Worm (Caenorhabditis elegans): ENCODE measurements around the gene nlp-61.

Gene nlp-61

DNA sequence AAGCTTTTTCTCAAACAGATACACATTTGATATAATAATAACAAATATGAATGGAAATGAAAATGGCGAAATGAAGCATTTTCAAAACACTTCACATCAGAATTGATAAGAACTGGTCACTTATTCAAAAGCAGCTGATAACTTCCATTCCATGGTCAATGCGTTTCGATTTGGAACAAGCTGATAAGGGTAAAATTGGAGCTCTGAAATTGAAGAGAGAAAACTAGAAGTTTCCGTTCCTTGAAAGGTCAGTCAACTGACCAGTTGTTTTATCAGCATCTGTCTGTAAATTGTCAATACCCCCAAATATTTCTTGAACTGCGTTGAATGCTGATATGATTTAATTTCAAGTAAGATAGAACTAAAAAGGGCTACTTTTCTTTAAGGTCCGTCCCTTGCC, 24.9 kb downstream of the nlp-61 start:
- TF ChIP-seq elt-2 (tag; optimal IDR thresholded peaks at IDR 0.05) (peak; percentile 39), mdl-1 (tag; optimal IDR thresholded peaks at IDR 0.05) (no peak), pqm-1 (tag; optimal IDR thresholded peaks at IDR 0.05) (peak; percentile 24), pha-4 (tag; optimal IDR thresholded peaks at IDR 0.05) (peak; percentile 22), egl-5 (tag; optimal IDR thresholded peaks at IDR 0.05) (no peak)

DNA sequence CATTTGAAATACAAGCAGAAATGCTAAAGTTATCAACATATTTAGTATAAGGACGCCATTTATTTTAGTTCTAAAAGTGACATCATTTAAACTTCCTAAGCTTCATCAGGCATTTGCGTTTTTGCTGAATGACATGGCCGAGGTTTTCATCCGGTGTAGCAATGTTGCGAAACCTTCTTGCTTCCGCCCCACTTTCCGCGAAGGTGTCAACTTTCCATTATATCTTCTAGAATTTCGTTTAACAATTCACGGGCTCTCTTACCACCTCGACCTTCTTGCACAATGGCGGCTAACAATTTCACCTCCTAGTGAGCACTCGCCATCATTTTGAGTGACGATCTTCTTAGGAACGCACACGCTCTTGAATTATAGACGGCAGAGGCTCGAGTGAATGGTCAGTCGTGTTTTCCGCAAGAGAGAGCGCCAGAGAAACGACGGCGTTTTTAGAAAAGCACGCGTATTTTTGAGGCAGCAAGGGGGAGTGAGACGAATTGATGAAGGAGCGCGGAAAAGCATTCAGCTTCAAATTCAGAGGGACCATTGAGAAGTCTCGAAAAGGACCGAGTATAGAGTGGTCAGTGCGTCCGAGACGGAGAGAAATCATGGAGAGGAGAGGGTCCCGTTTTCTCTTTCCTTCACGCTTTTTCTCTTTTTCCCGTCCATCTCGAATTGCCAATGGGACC, 26.4 kb downstream of the nlp-61 start:
- no peak for TF ChIP-seq jun-1 (tag; optimal IDR thresholded peaks at IDR 0.05)
- no peak for TF ChIP-seq pha-4 (tag; optimal IDR thresholded peaks at IDR 0.05)
- no peak for TF ChIP-seq mml-1 (tag; optimal IDR thresholded peaks at IDR 0.05)
- no peak for TF ChIP-seq nhr-25 (tag; optimal IDR thresholded peaks at IDR 0.05)
- no peak for TF ChIP-seq sea-2 (GFP tag; optimal IDR thresholded peaks at IDR 0.05)
- peak; percentile 50 for TF ChIP-seq lin-39 (tag; optimal IDR thresholded peaks at IDR 0.05)
- no peak for TF ChIP-seq nhr-28 (tag; optimal IDR thresholded peaks at IDR 0.05)
- no peak for TF ChIP-seq egl-5 (tag; optimal IDR thresholded peaks at IDR 0.05)
- peak; percentile 19 for TF ChIP-seq hmg-11 (tag; optimal IDR thresholded peaks at IDR 0.05)
- no peak for TF ChIP-seq elt-3 (tag; optimal IDR thresholded peaks at IDR 0.05)
- TF ChIP-seq elt-2 (tag; optimal IDR thresholded peaks at IDR 0.05) = no peak
- no peak for TF ChIP-seq skn-1 (tag; optimal IDR thresholded peaks at IDR 0.05)
- no peak for TF ChIP-seq fkh-10 (GFP tag; optimal IDR thresholded peaks at IDR 0.05)
- TF ChIP-seq zag-1 (tag; optimal IDR thresholded peaks at IDR 0.05) = no peak
- TF ChIP-seq nhr-11 (tag; optimal IDR thresholded peaks at IDR 0.05) = no peak
- no peak for TF ChIP-seq ama-1 (optimal IDR thresholded peaks at IDR 0.05)
- no peak for TF ChIP-seq daf-12 (tag; optimal IDR thresholded peaks at IDR 0.05)
- TF ChIP-seq nhr-77 (tag; optimal IDR thresholded peaks at IDR 0.05) = no peak
- TF ChIP-seq lin-15B (tag; optimal IDR thresholded peaks at IDR 0.05) = no peak
- no peak for TF ChIP-seq snpc-4 (tag; optimal IDR thresholded peaks at IDR 0.05)
- TF ChIP-seq nfya-1 (tag; optimal IDR thresholded peaks at IDR 0.05; ENCODE audit: insufficient read depth) = peak; percentile 73
- TF ChIP-seq nhr-12 (tag; optimal IDR thresholded peaks at IDR 0.05) = no peak
- no peak for TF ChIP-seq R02D3.7 (tag; optimal IDR thresholded peaks at IDR 0.05)
- peak; percentile 28 for TF ChIP-seq mdl-1 (tag; optimal IDR thresholded peaks at IDR 0.05)
- TF ChIP-seq fkh-2 (tag; optimal IDR thresholded peaks at IDR 0.05) = no peak

DNA sequence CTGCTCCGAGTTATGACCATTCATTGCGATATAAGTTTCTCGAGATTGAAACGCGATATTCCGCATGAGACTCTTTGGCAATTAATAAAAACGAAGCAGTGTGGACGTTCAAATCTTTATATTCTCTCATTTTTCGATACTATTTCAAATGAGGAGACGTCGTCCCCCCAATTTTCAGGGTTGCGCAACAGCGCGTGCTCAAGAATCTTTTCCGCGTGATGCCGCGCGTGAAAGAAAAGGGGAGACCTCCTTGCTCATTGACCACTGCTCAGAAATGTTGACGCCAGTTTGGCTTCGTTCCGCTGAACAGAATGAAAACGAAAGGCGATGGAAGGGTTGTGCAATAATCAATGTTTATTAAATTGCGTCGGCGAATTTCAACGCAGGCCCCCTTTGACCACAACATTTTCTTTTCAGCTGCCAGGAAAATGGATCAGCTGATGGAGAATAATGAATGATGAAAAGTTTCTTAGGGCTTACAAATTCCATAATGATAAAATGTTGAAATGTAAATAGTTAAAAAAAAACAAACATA, 28.1 kb downstream of the nlp-61 start:
- TF ChIP-seq nhr-11 (tag; optimal IDR thresholded peaks at IDR 0.05) = no peak
- peak; percentile 42 for TF ChIP-seq nfya-1 (tag; optimal IDR thresholded peaks at IDR 0.05; ENCODE audit: insufficient read depth)
- TF ChIP-seq elt-2 (tag; optimal IDR thresholded peaks at IDR 0.05) = no peak
- TF ChIP-seq lin-15B (tag; optimal IDR thresholded peaks at IDR 0.05) = no peak
- TF ChIP-seq egl-27 (tag; optimal IDR thresholded peaks at IDR 0.05) = no peak

DNA sequence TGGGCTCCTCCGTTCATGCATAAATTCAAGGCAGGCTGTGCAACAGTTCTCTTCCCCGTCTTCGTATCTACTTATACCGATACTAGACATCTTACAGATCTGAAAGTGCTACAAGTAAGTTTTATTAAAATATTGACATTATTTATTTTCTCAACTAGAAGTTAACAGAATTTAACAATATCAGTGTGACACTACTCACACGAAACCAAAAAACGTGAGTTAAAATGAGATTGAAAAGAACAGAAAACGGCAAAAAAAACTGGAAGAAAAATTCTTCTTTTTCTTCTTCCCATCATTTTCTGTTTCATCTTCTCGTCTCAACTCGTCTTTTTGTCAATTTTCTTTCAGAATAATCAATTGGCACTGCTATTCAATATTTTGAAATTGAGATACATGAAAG, 29.4 kb downstream of the nlp-61 start, which contains the start of gene F27D9.12:
F27D9.12 (minus strand) TSS at position 101 of the 400 bp plus-strand sequence.
- TF ChIP-seq lsy-12 (tag; optimal IDR thresholded peaks at IDR 0.05) = no peak
- no peak for TF ChIP-seq nhr-11 (tag; optimal IDR thresholded peaks at IDR 0.05)
- no peak for TF ChIP-seq nfya-1 (tag; optimal IDR thresholded peaks at IDR 0.05; ENCODE audit: insufficient read depth)
- no peak for TF ChIP-seq ceh-16 (tag; optimal IDR thresholded peaks at IDR 0.05)
- no peak for TF ChIP-seq R02D3.7 (tag; optimal IDR thresholded peaks at IDR 0.05)
- TF ChIP-seq pqm-1 (tag; optimal IDR thresholded peaks at IDR 0.05) = no peak
- TF ChIP-seq nhr-237 (tag; optimal IDR thresholded peaks at IDR 0.05) = no peak
- no peak for TF ChIP-seq nhr-76 (tag; optimal IDR thresholded peaks at IDR 0.05)
- no peak for TF ChIP-seq hmg-11 (tag; optimal IDR thresholded peaks at IDR 0.05)

DNA sequence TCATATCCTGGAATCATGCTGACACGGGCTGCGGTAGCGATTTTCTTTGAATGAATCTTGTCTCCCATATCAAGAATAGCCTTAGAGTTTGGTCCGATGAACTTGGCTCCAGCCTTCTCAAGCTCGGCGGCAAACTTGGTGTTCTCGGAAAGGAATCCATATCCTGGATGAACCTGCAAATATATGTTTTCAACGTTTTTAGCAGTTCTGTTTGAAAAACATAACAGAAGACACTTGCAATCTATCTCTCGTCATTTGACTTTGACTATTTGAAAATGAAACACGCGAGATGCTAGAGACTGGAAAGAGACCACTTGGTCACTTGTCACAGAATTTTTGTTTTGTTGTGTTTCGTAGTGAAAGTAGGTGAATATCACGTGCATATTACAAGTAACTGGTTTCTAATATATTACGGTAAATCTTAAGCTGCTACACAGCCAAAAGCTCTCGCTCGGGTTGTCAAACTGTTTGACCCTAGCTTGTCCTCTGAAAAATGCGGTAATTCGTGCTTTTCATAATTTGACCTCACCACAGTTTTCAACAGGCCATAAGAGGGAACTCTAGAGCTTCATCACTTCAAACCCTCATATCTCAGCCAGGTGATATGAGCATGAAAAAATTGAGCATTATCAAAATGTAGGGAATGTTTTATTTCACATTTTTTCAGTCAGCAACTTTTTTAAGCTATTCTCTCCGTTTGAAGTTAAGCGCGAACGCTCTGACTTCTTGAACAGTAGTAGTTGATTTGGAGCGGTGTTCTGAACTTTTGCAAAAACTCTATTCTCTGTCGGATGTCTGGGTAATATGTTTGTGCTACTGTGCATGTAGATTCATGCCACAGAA, 32.4 kb downstream of the nlp-61 start:
- TF ChIP-seq ceh-28 (tag; optimal IDR thresholded peaks at IDR 0.05) = no peak
- TF ChIP-seq egl-27 (tag; optimal IDR thresholded peaks at IDR 0.05) = no peak
- TF ChIP-seq nfya-1 (tag; optimal IDR thresholded peaks at IDR 0.05; ENCODE audit: insufficient read depth) = peak; percentile 10
- TF ChIP-seq nhr-12 (tag; optimal IDR thresholded peaks at IDR 0.05) = no peak
- no peak for TF ChIP-seq pha-4 (tag; optimal IDR thresholded peaks at IDR 0.05)
- TF ChIP-seq daf-12 (tag; optimal IDR thresholded peaks at IDR 0.05) = no peak
- no peak for TF ChIP-seq aly-2 (tag; optimal IDR thresholded peaks at IDR 0.05)
- TF ChIP-seq ceh-82 (tag; optimal IDR thresholded peaks at IDR 0.05) = no peak
